Fruit fly (Drosophila melanogaster): ENCODE measurements around the gene dyw.

DNA sequence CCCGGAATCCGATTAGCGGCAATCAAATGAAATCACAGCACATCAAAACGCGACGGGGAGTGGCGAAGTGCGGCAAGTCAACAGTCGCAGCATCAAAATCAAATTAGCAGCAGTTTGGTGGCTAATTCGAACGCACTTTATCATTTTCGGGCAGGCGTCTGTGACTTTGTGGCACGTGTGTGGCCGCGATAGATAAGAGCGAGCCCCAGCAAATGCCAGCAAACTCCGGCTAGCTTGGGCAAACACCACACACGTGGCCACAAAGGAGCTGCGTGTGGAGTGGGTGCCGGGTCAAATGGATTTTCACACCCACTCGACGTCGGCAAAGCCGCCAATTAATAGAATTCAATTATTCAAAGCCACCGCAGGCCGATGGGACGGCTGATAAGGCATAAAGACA lies 9.8 kb downstream of the dyw start:
- no peak for TF ChIP-seq pad (GFP tag; optimal IDR thresholded peaks at IDR 0.05)
- TF ChIP-seq CG1620 (GFP tag; optimal IDR thresholded peaks at IDR 0.05) = no peak
- TF ChIP-seq CG12768 (GFP tag; optimal IDR thresholded peaks at IDR 0.05) = no peak
- TF ChIP-seq cnc (optimal IDR thresholded peaks at IDR 0.05) = no peak
- no peak for TF ChIP-seq kay (GFP tag; ENCODE audit: borderline replicate concordance)
- no peak for TF ChIP-seq CG14711 (tag; optimal IDR thresholded peaks at IDR 0.05)
- no peak for TF ChIP-seq CG7101 (tag; optimal IDR thresholded peaks at IDR 0.05)

All from whole organism, adult.